Worm (Caenorhabditis elegans): ENCODE data around the gene R07B7.8.
"Not testable (repeated sequence)": the region's sequence is repeated elsewhere in the genome, so short reads cannot be mapped to it uniquely, and the experiment has no call there.

- not testable (repeated sequence) for TF ChIP-seq ztf-11 (tag; optimal IDR thresholded peaks at IDR 0.05); lin-15B (tag; optimal IDR thresholded peaks at IDR 0.05); ama-1 (optimal IDR thresholded peaks at IDR 0.05); ceh-82 (tag; optimal IDR thresholded peaks at IDR 0.05); nhr-67 (tag; optimal IDR thresholded peaks at IDR 0.05); egl-27 (tag; optimal IDR thresholded peaks at IDR 0.05); pha-4 (tag; optimal IDR thresholded peaks at IDR 0.05); tbx-2 (tag; optimal IDR thresholded peaks at IDR 0.05); fkh-10 (GFP tag; optimal IDR thresholded peaks at IDR 0.05); nhr-28 (tag; optimal IDR thresholded peaks at IDR 0.05); zag-1 (tag; optimal IDR thresholded peaks at IDR 0.05); skn-1 (tag; optimal IDR thresholded peaks at IDR 0.05); daf-12 (tag; optimal IDR thresholded peaks at IDR 0.05)
These were observed 46.6 kb upstream of the R07B7.8 start, which contains the start of gene C27A7.6 for ce11 chrV:12130688-12131087.

Measured in whole organism, L3 larva.